Fruit fly (Drosophila melanogaster) whole organism, embryonic: Measurements from ENCODE around the gene CG14380.

Experiments
- CG12299 ChIP-seq: fragments of 200-800 bp; sonication (Bioruptor generic); optimal IDR thresholded peaks from 2 replicates; lab custom pipeline; 2018; ENCODE audit warnings: missing biosample characterization, mild to moderate bottlenecking, missing genetic modification characterization
- CG1233 ChIP-seq: fragments of 200-800 bp; sonication (Bioruptor generic); optimal IDR thresholded peaks from 4 replicates; lab custom pipeline; 2018; ENCODE audit warnings: missing biosample characterization, mild to moderate bottlenecking, missing genetic modification characterization
- CG3726 ChIP-seq: fragments of 200-800 bp; sonication (Bioruptor generic); IDR thresholded peaks from 3 replicates; pipeline ENCODE4, ENCODE4 v1.3.6; 2022; ENCODE audit warnings: missing biosample characterization, missing genetic modification characterization
- CG6791 ChIP-seq: fragments of 200-800 bp; sonication (Bioruptor generic); IDR thresholded peaks from 3 replicates; pipeline ENCODE4 v1.3.6; 2022; ENCODE audit warnings: missing biosample characterization, missing genetic modification characterization; ENCODE audit not compliant: partially characterized antibody
- Kr ChIP-seq: fragments of 200-800 bp; sonication (Bioruptor generic); optimal IDR thresholded peaks from 2 replicates; lab custom pipeline; 2017; ENCODE audit warnings: missing biosample characterization, mild to moderate bottlenecking, missing genetic modification characterization
- Sin3A ChIP-seq: fragments of >200 bp; optimal IDR thresholded peaks from 2 replicates; lab custom pipeline; 2018
- ara ChIP-seq: fragments of 200-800 bp; sonication (Bioruptor generic); IDR thresholded peaks from 2 replicates; pipeline ENCODE4 v1.3.6; 2022; ENCODE audit warnings: missing biosample characterization, missing genetic modification characterization
- gsb-n ChIP-seq: fragments of 200-800 bp; sonication (Bioruptor generic); optimal IDR thresholded peaks from 3 replicates; lab custom pipeline; 2018; ENCODE audit warnings: missing biosample characterization, mild to moderate bottlenecking, missing genetic modification characterization
- oc ChIP-seq: fragments of 200-800 bp; sonication (Bioruptor generic); optimal IDR thresholded peaks from 2 replicates; lab custom pipeline; 2018; ENCODE audit warnings: missing biosample characterization, mild to moderate bottlenecking, missing genetic modification characterization, moderate library complexity
- ttk ChIP-seq: fragments of 200-800 bp; sonication (Bioruptor generic); IDR thresholded peaks from 2 replicates; pipeline ENCODE4 v2.1.2; 2022; ENCODE audit warnings: missing biosample characterization, missing genetic modification characterization
- usp ChIP-seq: fragments of >200 bp; optimal IDR thresholded peaks from 2 replicates; lab custom pipeline; 2017; ENCODE audit warnings: missing biosample characterization, missing genetic modification characterization

DNA sequence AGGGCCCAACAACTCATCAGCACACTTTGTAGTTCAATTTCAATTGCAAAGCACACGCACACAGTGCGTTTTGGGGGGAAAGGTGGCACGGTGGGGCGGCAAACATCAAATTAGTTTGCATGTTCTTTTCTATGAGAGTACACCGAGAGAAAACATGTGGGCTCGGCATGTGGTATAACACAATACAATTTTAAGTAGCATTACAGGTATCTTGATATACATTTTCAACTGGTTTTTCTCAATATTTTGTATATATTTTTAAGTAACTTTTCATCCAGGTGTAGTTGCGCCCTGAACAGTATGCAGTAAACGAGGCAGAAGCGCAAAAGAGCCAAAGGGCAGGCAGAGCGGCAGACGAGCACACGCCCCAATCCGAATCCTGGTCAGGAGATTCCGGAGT, 12.1 kb downstream of the CG14380 start:
- TF ChIP-seq Sin3A (lab: Kevin White, UChicago) (no peak), gsb-n (tag; lab: Kevin White, UChicago) (no peak), CG1233 (GFP tag; lab: Kevin White, UChicago) (no peak), oc (no peak), CG12299 (tag; lab: Kevin White, UChicago) (no peak), CG6791 (GFP tag; lab: Robert Waterston, UW) (no peak), CG3726 (GFP tag; lab: Robert Waterston, UW) (no peak), usp (GFP tag; lab: Kevin White, UChicago) (no peak), ttk (GFP tag; lab: Robert Waterston, UW) (no peak), ara (no peak), Kr (no peak)
